Worm (Caenorhabditis elegans) whole organism, L3 larva: ENCODE measurements around the gene C36C9.5.

Experiments used
- R02D3.7 ChIP-seq: fragments of 150-350 bp; optimal IDR thresholded peaks from 2 replicates; lab custom pipeline; 2014; ENCODE audit warnings: missing biosample characterization, missing genetic modification characterization
- ZK546.5 ChIP-seq: sonication (generic microtip); optimal IDR thresholded peaks from 2 replicates; lab custom pipeline; 2017; ENCODE audit warnings: missing biosample characterization, missing genetic modification characterization
- aly-2 ChIP-seq: fragments of 150-350 bp; optimal IDR thresholded peaks from 2 replicates; lab custom pipeline; 2014; ENCODE audit warnings: missing biosample characterization, missing genetic modification characterization
- ceh-16 ChIP-seq: sonication (generic microtip); optimal IDR thresholded peaks from 2 replicates; lab custom pipeline; 2017; ENCODE audit warnings: missing biosample characterization, missing genetic modification characterization
- ceh-82 ChIP-seq: fragments of 150-350 bp; optimal IDR thresholded peaks from 2 replicates; lab custom pipeline; 2014; ENCODE audit warnings: missing biosample characterization, missing genetic modification characterization
- ceh-9 ChIP-seq: sonication (generic microtip); optimal IDR thresholded peaks from 2 replicates; lab custom pipeline; 2018; ENCODE audit warnings: missing biosample characterization, missing genetic modification characterization
- daf-12 ChIP-seq: fragments of 150-350 bp; optimal IDR thresholded peaks from 2 replicates; lab custom pipeline; 2014; ENCODE audit warnings: missing biosample characterization, missing genetic modification reagents, missing genetic modification characterization
- egl-5 ChIP-seq: fragments of 150-350 bp; optimal IDR thresholded peaks from 2 replicates; lab custom pipeline; 2017; ENCODE audit warnings: missing biosample characterization, missing genetic modification reagents, missing genetic modification characterization, inconsistent platforms
- elt-1 ChIP-seq: fragments of 150-350 bp; optimal IDR thresholded peaks from 2 replicates; lab custom pipeline; 2014; ENCODE audit warnings: missing biosample characterization, missing genetic modification characterization
- elt-3 ChIP-seq, 3 experiments: fragments of 150-350 bp in 1 of 3; sonication (generic microtip) in 2 of 3; optimal IDR thresholded peaks; 2 replicates in 2 of 3; 4 replicates in 1 of 3; lab custom pipeline; 2014 to 2017; ENCODE audit warnings: missing biosample characterization in 3 of 3, missing genetic modification characterization in 3 of 3
- fkh-10 ChIP-seq: sonication (generic microtip); optimal IDR thresholded peaks from 2 replicates; lab custom pipeline; 2017; ENCODE audit warnings: missing biosample characterization, missing genetic modification reagents, missing genetic modification characterization
- fkh-2 ChIP-seq: fragments of 150-350 bp; optimal IDR thresholded peaks from 2 replicates; lab custom pipeline; 2014; ENCODE audit warnings: missing biosample characterization, missing genetic modification reagents, missing genetic modification characterization
- fos-1 ChIP-seq: fragments of 150-350 bp; optimal IDR thresholded peaks from 2 replicates; lab custom pipeline; 2014; ENCODE audit warnings: missing biosample characterization, missing genetic modification characterization
- lin-15B ChIP-seq: fragments of 150-350 bp; optimal IDR thresholded peaks from 2 replicates; lab custom pipeline; 2014; ENCODE audit warnings: missing biosample characterization, missing genetic modification characterization
- lin-39 ChIP-seq: fragments of 150-350 bp; optimal IDR thresholded peaks from 2 replicates; lab custom pipeline; 2018; ENCODE audit warnings: missing biosample characterization, missing genetic modification reagents, missing genetic modification characterization
- lsy-12 ChIP-seq: sonication (generic microtip); optimal IDR thresholded peaks from 2 replicates; lab custom pipeline; 2016; ENCODE audit warnings: mild to moderate bottlenecking, missing genetic modification characterization, missing compliant biosample characterization
- mdl-1 ChIP-seq: fragments of 150-350 bp; optimal IDR thresholded peaks from 2 replicates; lab custom pipeline; 2014; ENCODE audit warnings: missing biosample characterization, missing genetic modification characterization
- mml-1 ChIP-seq: fragments of 150-350 bp; sonication (generic microtip); optimal IDR thresholded peaks from 3 replicates; lab custom pipeline; 2014; ENCODE audit warnings: missing biosample characterization, missing genetic modification characterization
- nfya-1 ChIP-seq: sonication (generic microtip); optimal IDR thresholded peaks from 2 replicates; lab custom pipeline; 2017; ENCODE audit warnings: missing genetic modification characterization, mild to moderate bottlenecking, missing compliant biosample characterization, antibody characterized with exemption, moderate library complexity; ENCODE audit not compliant: insufficient read depth
- nhr-23 ChIP-seq: fragments of 150-350 bp; optimal IDR thresholded peaks from 2 replicates; lab custom pipeline; 2014; ENCODE audit warnings: missing biosample characterization, missing genetic modification reagents, missing genetic modification characterization
- nhr-237 ChIP-seq: fragments of 150-350 bp; optimal IDR thresholded peaks from 2 replicates; lab custom pipeline; 2014; ENCODE audit warnings: missing biosample characterization, missing genetic modification characterization
- nhr-25 ChIP-seq: sonication (generic microtip); optimal IDR thresholded peaks from 2 replicates; lab custom pipeline; 2017; ENCODE audit warnings: missing biosample characterization, missing genetic modification characterization
- nhr-28 ChIP-seq: fragments of 150-350 bp; optimal IDR thresholded peaks from 2 replicates; lab custom pipeline; 2014; ENCODE audit warnings: missing biosample characterization, missing genetic modification characterization
- nhr-43 ChIP-seq: sonication (generic microtip); optimal IDR thresholded peaks from 2 replicates; lab custom pipeline; 2016; ENCODE audit warnings: mild to moderate bottlenecking, missing genetic modification characterization, missing compliant biosample characterization; ENCODE audit not compliant: poor library complexity, severe bottlenecking
- nhr-67 ChIP-seq: fragments of 150-350 bp; optimal IDR thresholded peaks from 2 replicates; lab custom pipeline; 2014; ENCODE audit warnings: missing biosample characterization, missing genetic modification characterization
- nhr-76 ChIP-seq: fragments of 150-350 bp; sonication (generic microtip); optimal IDR thresholded peaks from 5 replicates; lab custom pipeline; 2014; ENCODE audit warnings: missing biosample characterization, missing genetic modification characterization
- nhr-77 ChIP-seq: fragments of 150-350 bp; optimal IDR thresholded peaks from 2 replicates; lab custom pipeline; 2014; ENCODE audit warnings: missing biosample characterization, missing genetic modification characterization
- pqm-1 ChIP-seq: fragments of 150-350 bp; optimal IDR thresholded peaks from 2 replicates; lab custom pipeline; 2017; ENCODE audit warnings: missing biosample characterization, missing genetic modification characterization, inconsistent platforms
- sea-2 ChIP-seq: fragments of 150-350 bp; sonication (generic microtip); optimal IDR thresholded peaks from 4 replicates; lab custom pipeline; 2014; ENCODE audit warnings: missing biosample characterization, missing genetic modification reagents, missing genetic modification characterization
- snpc-4 ChIP-seq: fragments of 150-350 bp; optimal IDR thresholded peaks from 2 replicates; lab custom pipeline; 2014; ENCODE audit warnings: missing biosample characterization, missing genetic modification characterization
- tbx-2 ChIP-seq: sonication (generic microtip); optimal IDR thresholded peaks from 2 replicates; lab custom pipeline; 2016; ENCODE audit warnings: mild to moderate bottlenecking, missing genetic modification characterization, missing compliant biosample characterization
- zag-1 ChIP-seq: fragments of 150-350 bp; optimal IDR thresholded peaks from 2 replicates; lab custom pipeline; 2014; ENCODE audit warnings: missing biosample characterization, missing genetic modification characterization
- ztf-11 ChIP-seq: fragments of 150-350 bp; optimal IDR thresholded peaks from 2 replicates; lab custom pipeline; 2014; ENCODE audit warnings: missing biosample characterization, missing genetic modification characterization
- ztf-4 ChIP-seq: fragments of 150-350 bp; optimal IDR thresholded peaks from 2 replicates; lab custom pipeline; 2014; ENCODE audit warnings: missing biosample characterization, missing genetic modification characterization

C36C9.5 gene

DNA sequence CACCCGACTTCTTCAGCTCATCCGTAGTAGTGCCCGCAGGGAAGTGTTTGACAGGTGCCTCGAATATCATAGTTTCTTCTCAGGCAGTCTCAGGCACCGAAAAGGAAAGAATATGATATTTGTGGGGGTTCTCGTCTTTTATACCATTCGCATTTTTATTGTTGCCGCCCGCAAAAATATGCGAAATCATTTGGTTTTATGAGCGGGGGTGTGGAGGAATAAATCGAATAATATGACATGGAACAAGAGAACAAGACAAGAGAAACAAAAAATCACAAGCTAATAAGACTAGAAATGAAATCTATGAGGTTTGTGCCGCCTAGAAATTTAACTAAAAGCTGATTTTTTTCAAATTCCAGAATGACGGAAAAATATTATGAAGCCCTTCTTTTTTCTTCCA lies 16.6 kb upstream of the C36C9.5 start, which contains the start of gene F07G6.8:
TSS of gene F07G6.8 (minus strand) at position 101 of the 400 bp plus-strand sequence.
- TF ChIP-seq fkh-2 (tag; lab: Kevin White, UChicago) (no peak), nhr-25 (tag; lab: Kevin White, UChicago) (no peak), ceh-16 (tag; lab: Kevin White, UChicago) (no peak), lin-15B (tag; lab: Kevin White, UChicago) (no peak), tbx-2 (no peak), mdl-1 (no peak), aly-2 (tag; lab: Kevin White, UChicago) (no peak), elt-1 (tag; lab: Kevin White, UChicago) (no peak), mml-1 (tag; lab: Kevin White, UChicago) (no peak), elt-3 (tag; optimal IDR thresholded peaks at IDR 0.05; lab: Kevin White, UChicago) (no peak), R02D3.7 (tag; lab: Kevin White, UChicago) (no peak), ceh-82 (no peak), ceh-9 (tag; lab: Kevin White, UChicago) (no peak), nhr-76 (tag; lab: Kevin White, UChicago) (no peak), sea-2 (GFP tag; lab: Kevin White, UChicago) (no peak), ztf-11 (tag; lab: Kevin White, UChicago) (no peak), nhr-67 (no peak), nhr-23 (tag; lab: Kevin White, UChicago) (no peak), lsy-12 (tag; lab: Kevin White, UChicago) (no peak)

DNA sequence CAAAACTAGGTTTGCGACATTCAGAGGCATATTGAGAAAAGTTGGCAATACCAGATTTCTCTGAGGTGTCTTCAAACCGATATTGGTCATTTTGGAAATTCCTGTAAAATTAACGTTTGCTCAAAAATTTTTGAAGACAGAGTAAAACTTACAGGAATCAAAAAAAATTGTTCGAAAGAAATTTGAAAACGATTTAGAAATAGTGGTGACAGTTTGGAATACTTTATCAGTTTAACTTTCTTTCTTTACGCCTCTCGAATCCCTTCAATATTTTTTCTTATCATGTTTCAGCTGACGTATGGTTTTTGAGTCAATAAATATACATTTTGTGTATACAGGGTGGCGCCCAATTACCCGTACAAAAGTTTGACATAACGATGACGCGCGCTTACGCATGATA lies 14.7 kb upstream of the C36C9.5 start, which contains the start of gene fbxa-53:
TSS of gene fbxa-53 (minus strand) at position 101 of the 400 bp plus-strand sequence.
- TF ChIP-seq nhr-43 (tag; lab: Kevin White, UChicago): no peak
- no peak for TF ChIP-seq pqm-1
- TF ChIP-seq fkh-10 (GFP tag; lab: Kevin White, UChicago): no peak
- TF ChIP-seq zag-1 (tag; lab: Kevin White, UChicago): no peak
- no peak for TF ChIP-seq lin-15B (tag; lab: Kevin White, UChicago)
- TF ChIP-seq nhr-28 (tag; lab: Kevin White, UChicago): no peak
- no peak for TF ChIP-seq lin-39 (tag; lab: Kevin White, UChicago)
- no peak for TF ChIP-seq nhr-23 (tag; lab: Kevin White, UChicago)
- TF ChIP-seq fkh-2 (tag; lab: Kevin White, UChicago): no peak
- TF ChIP-seq lsy-12 (tag; lab: Kevin White, UChicago): no peak
- no peak for TF ChIP-seq sea-2 (GFP tag; lab: Kevin White, UChicago)
- no peak for TF ChIP-seq nhr-77
- no peak for TF ChIP-seq nhr-67

DNA sequence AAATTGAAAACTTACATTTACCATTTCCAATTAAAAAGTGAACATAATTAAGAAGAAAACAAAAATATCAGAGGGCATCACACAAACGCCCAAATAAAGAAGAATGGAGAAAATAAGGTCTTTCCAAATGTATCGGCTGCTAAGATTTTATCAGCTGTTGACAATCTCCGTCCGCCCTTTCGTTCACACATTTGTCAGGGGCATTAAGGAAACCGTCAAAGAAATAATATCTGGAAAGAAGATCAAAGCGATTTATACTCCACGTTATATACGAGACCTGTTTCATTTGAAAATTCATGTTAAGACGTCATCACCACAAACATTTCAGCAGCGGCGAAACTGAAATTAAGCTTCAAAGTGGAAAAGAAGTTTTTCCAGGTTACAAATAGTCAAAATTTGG lies 8.8 kb upstream of the C36C9.5 start, which contains the start of gene fbxa-52:
TSS of gene fbxa-52 (minus strand) at position 101 of the 400 bp plus-strand sequence.
- no peak for TF ChIP-seq ZK546.5
- no peak for TF ChIP-seq nhr-76 (tag; lab: Kevin White, UChicago)
- no peak for TF ChIP-seq nhr-77
- no peak for TF ChIP-seq nhr-28 (tag; lab: Kevin White, UChicago)
- TF ChIP-seq fkh-10 (GFP tag; lab: Kevin White, UChicago): no peak
- TF ChIP-seq lin-15B (tag; lab: Kevin White, UChicago): no peak
- no peak for TF ChIP-seq fkh-2 (tag; lab: Kevin White, UChicago)
- TF ChIP-seq nhr-237: no peak
- no peak for TF ChIP-seq daf-12 (tag; lab: Kevin White, UChicago)
- TF ChIP-seq ztf-4 (tag; lab: Kevin White, UChicago): no peak
- no peak for TF ChIP-seq elt-1 (tag; lab: Kevin White, UChicago)
- no peak for TF ChIP-seq egl-5

DNA sequence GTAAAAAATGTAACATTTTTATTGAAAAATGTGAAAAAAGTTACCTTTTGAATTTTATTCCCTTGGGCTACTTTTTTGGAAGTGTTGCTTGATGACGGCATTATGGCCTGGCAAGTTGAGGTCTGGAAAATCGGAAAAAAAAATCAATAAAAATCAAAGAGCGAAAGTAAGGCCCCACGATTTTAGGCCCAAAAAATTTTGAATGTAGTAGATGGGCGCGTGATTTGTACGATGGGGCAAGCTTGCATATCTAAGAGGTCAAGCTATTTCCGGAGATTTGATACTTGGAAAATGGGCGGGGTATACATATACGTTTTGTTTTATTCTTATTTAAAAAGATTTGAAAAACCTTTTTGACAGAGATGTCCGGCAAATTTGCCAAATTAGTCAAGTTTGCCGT lies 2.8 kb upstream of the C36C9.5 start, which contains the start of gene F07G6.5:
TSS of gene F07G6.5 (minus strand) at position 101 of the 400 bp plus-strand sequence.
- TF ChIP-seq nhr-23 (tag; lab: Kevin White, UChicago): no peak
- TF ChIP-seq ztf-4 (tag; lab: Kevin White, UChicago): no peak
- TF ChIP-seq snpc-4 (tag; lab: Kevin White, UChicago): no peak
- no peak for TF ChIP-seq nhr-43 (tag; lab: Kevin White, UChicago)
- TF ChIP-seq nfya-1 (tag; lab: Kevin White, UChicago): no peak
- no peak for TF ChIP-seq ceh-9 (tag; lab: Kevin White, UChicago)
- no peak for TF ChIP-seq sea-2 (GFP tag; lab: Kevin White, UChicago)
- TF ChIP-seq fos-1 (tag; lab: Kevin White, UChicago): no peak
- TF ChIP-seq zag-1 (tag; lab: Kevin White, UChicago): no peak
